Worm (Caenorhabditis elegans) whole organism, dauer: ENCODE measurements around the gene oac-54.

Experiments used
- unc-62 ChIP-seq: sonication (generic microtip); optimal IDR thresholded peaks from 2 replicates; lab custom pipeline; 2017; ENCODE audit warnings: missing biosample characterization, missing genetic modification reagents, missing genetic modification characterization

Gene oac-54

ce11 chrII:9158029-9158428 lies at the start of gene oac-54:
TSS of gene oac-54 (plus strand) at chrII:9158111.
- TF ChIP-seq unc-62 (GFP tag; lab: Kevin White, UChicago): no peak

ce11 chrII:9108443-9108842 lies 49.5 kb upstream of the oac-54 start, which contains the start of gene dnj-23:
TSS of gene dnj-23 (minus strand) at chrII:9108600.
- TF ChIP-seq unc-62 (GFP tag; lab: Kevin White, UChicago): no peak

- no peak for TF ChIP-seq unc-62 (GFP tag; lab: Kevin White, UChicago)
Observed at ce11 chrII:9108905-9109551, 48.9 kb upstream of the oac-54 start, which contains the start of gene T24H10.4. TSS of gene T24H10.4 (plus strand) at chrII:9109534.

ce11 chrII:9111471-9112016 lies 46.4 kb upstream of the oac-54 start:
- TF ChIP-seq unc-62 (GFP tag; lab: Kevin White, UChicago): no peak

- TF ChIP-seq unc-62 (GFP tag; lab: Kevin White, UChicago): no peak
Observed at ce11 chrII:9112851-9113250, 45.1 kb upstream of the oac-54 start, which contains the start of gene jun-1. TSS of gene jun-1 (plus strand) at chrII:9113157.

ce11 chrII:9113759-9114158 lies 44.2 kb upstream of the oac-54 start:
- no peak for TF ChIP-seq unc-62 (GFP tag; lab: Kevin White, UChicago)

ce11 chrII:9114972-9115371 lies 42.9 kb upstream of the oac-54 start:
- no peak for TF ChIP-seq unc-62 (GFP tag; lab: Kevin White, UChicago)

- TF ChIP-seq unc-62 (GFP tag; lab: Kevin White, UChicago): no peak
Observed at ce11 chrII:9115644-9116043, 42.3 kb upstream of the oac-54 start.

ce11 chrII:9116404-9116803 lies 41.5 kb upstream of the oac-54 start:
- no peak for TF ChIP-seq unc-62 (GFP tag; lab: Kevin White, UChicago)

ce11 chrII:9117789-9118242 lies 40.1 kb upstream of the oac-54 start:
- no peak for TF ChIP-seq unc-62 (GFP tag; lab: Kevin White, UChicago)

- TF ChIP-seq unc-62 (GFP tag; lab: Kevin White, UChicago): no peak
Observed at ce11 chrII:9120329-9120728, 37.6 kb upstream of the oac-54 start.

ce11 chrII:9120813-9121554 lies 36.9 kb upstream of the oac-54 start:
- TF ChIP-seq unc-62 (GFP tag; lab: Kevin White, UChicago): no peak

- TF ChIP-seq unc-62 (GFP tag; lab: Kevin White, UChicago): no peak
Observed at ce11 chrII:9124353-9124752, 33.6 kb upstream of the oac-54 start.

ce11 chrII:9125007-9125406 lies 32.9 kb upstream of the oac-54 start:
- no peak for TF ChIP-seq unc-62 (GFP tag; lab: Kevin White, UChicago)

- TF ChIP-seq unc-62 (GFP tag; lab: Kevin White, UChicago): no peak
Observed at ce11 chrII:9126965-9127364, 30.9 kb upstream of the oac-54 start.

ce11 chrII:9127379-9127778 lies 30.5 kb upstream of the oac-54 start:
- TF ChIP-seq unc-62 (GFP tag; lab: Kevin White, UChicago): no peak
